Worm (Caenorhabditis elegans): ENCODE results near the gene srj-10.

srj-10 gene

DNA sequence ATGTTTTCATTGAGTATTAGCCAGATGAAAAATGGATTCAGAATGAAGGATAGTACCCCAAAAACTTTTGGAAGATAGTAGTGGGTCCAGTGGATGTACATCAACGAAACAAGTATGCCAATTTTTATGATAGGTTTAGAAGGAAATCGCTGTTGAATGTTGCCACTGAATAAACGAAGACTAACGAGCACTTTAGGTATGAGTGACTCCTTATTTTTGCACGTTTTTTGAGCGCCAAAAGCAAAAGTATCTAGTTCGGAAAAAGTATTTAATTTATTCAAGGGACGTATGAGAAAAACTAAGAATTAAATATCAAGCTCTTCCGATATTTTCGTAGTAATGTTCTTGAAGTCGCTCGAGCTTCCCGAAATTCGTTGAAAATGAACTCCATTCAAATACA, at the start of gene srj-10:
Gene srj-10 (minus strand): TSS at position 101 of the 400 bp plus-strand sequence.
- TF ChIP-seq W03F9.2 (tag; optimal IDR thresholded peaks at IDR 0.05) (no peak), him-1 (tag; optimal IDR thresholded peaks at IDR 0.05) (no peak), dao-5 (tag; optimal IDR thresholded peaks at IDR 0.05) (no peak)

DNA sequence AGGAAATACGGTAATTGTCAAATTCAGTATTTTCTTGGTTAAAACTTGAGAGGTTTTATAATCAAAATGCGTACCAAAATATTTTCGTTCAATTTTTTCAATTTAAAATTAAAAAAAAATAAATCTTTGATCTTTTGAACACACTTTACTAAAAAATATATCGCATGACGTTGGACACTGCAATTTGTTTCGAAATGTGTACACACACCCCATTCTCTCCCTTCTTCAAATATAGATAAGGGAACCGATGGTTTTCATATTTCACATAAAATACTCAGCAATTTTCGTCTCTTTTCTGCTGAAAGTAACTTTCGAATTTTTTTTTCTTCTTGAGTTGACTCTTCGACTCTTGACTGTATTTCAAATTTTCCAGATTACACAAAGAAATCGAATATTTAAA, 47.7 kb upstream of the srj-10 start:
- TF ChIP-seq him-1 (tag; optimal IDR thresholded peaks at IDR 0.05), result no peak
- TF ChIP-seq dao-5 (tag; optimal IDR thresholded peaks at IDR 0.05), result no peak

DNA sequence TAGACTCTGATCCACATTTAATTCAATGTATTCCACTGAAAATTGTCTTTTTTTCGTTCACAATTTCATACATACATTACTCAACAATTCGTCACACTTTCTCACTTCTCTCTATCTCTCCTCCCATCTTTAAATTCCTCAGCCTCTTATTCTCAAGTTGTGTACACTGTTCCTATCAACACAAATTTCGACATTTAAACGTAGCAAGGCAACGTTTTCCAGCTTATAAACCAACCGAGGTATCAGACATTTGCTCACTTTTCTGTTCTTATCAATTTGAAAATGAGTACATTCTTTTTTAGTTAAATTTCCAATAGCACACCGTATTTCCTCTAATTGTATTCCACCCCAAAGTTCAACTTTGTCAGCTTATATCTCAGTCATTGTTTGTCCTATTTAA, 47.2 kb upstream of the srj-10 start, which contains the start of gene skr-3:
Gene skr-3 (plus strand): TSS at position 163 of the 400 bp plus-strand sequence.
- TF ChIP-seq W03F9.2 (tag; optimal IDR thresholded peaks at IDR 0.05), result no peak
- no peak for TF ChIP-seq dao-5 (tag; optimal IDR thresholded peaks at IDR 0.05)
- TF ChIP-seq him-1 (tag; optimal IDR thresholded peaks at IDR 0.05), result no peak

ce11 chrV:16120499-16120898, 46.7 kb upstream of the srj-10 start:
- no peak for TF ChIP-seq dao-5 (tag; optimal IDR thresholded peaks at IDR 0.05)
- TF ChIP-seq W03F9.2 (tag; optimal IDR thresholded peaks at IDR 0.05), result no peak
- no peak for TF ChIP-seq him-1 (tag; optimal IDR thresholded peaks at IDR 0.05)

DNA sequence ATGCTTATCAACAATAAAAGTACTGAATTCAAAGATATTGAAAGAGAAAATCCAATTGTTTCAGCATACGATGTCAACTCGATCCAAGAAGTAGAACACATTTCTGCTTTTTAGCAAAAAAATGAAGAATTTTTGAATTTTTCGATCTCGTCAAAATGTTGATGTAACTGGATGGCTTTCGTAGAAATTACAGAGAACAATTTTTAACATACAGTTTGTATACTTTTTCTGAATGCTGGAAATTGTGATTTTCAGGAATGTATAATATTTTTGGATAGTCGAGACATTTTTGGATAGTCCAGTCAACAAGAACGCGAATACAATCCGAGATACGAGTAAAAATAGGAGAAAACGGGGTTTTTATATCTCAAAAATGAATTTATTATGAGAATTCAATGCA, 44.8 kb upstream of the srj-10 start, which contains the start of gene str-103:
Gene str-103 (minus strand): TSS at position 101 of the 400 bp plus-strand sequence.
- no peak for TF ChIP-seq W03F9.2 (tag; optimal IDR thresholded peaks at IDR 0.05)
- TF ChIP-seq him-1 (tag; optimal IDR thresholded peaks at IDR 0.05), result no peak
- no peak for TF ChIP-seq dao-5 (tag; optimal IDR thresholded peaks at IDR 0.05)

DNA sequence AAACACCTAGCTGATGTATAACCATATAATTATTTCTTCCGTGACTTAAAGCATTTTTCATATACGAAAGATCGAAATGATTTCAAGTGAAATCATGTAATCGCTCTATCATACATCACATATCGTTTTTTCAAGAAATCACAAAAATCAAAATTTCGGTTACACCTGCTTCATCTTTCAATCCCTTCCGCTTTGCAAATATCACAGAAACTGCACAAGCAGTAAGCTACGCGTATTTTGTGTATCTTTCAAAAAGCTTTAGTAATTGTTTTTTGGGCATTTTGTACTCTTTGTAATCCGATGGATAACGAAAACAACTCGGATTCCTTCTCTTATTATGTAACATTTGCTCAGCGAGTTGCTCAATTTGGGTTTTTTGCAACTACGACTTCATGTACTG, 41.6 kb upstream of the srj-10 start, which contains the start of gene str-25:
Gene str-25 (plus strand): TSS at position 301 of the 400 bp plus-strand sequence.
- TF ChIP-seq him-1 (tag; optimal IDR thresholded peaks at IDR 0.05) (no peak), W03F9.2 (tag; optimal IDR thresholded peaks at IDR 0.05) (no peak), dao-5 (tag; optimal IDR thresholded peaks at IDR 0.05) (no peak)

- no peak for TF ChIP-seq W03F9.2 (tag; optimal IDR thresholded peaks at IDR 0.05)
- TF ChIP-seq him-1 (tag; optimal IDR thresholded peaks at IDR 0.05), result no peak
- TF ChIP-seq dao-5 (tag; optimal IDR thresholded peaks at IDR 0.05), result no peak
Measured at ce11 chrV:16114237-16114636, 40.5 kb upstream of the srj-10 start, which contains the start of gene srxa-16. Gene srxa-16 (minus strand): TSS chrV:16114337.

- TF ChIP-seq dao-5 (tag; optimal IDR thresholded peaks at IDR 0.05) (no peak), him-1 (tag; optimal IDR thresholded peaks at IDR 0.05) (no peak), W03F9.2 (tag; optimal IDR thresholded peaks at IDR 0.05) (no peak)
Measured at ce11 chrV:16103594-16103993, 29.8 kb upstream of the srj-10 start, which contains the start of gene argk-1. Gene argk-1 (plus strand): TSS chrV:16103894.

DNA sequence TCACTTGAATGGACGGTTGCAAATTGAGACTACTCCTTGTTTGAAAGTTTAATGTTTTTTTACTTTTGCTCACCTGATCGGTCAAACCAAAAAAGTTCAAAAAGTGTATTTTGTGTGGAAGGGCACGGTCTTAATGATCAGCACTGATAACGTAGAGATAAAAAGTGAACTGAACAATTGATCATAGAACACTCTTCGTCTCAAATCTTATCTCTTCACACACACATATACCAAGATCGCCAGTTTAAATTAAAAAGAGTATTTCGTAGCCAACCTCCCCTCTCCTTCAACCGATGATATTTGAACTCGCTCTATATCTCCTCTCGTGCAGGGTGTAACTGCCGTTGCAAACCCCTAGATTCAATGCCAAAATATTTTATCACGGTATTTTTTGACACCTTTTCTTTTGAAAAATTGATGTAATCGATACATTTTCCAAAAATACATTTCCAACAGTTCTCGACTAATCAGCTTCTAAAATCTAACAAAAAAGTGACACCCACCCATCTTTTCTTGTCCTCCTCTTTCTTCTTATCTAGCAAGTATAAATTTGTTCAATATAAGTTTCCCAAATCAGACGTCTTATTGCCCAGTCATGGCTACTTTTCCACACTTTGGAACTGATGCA, 26.5 kb upstream of the srj-10 start, which contains the start of gene cth-1:
Gene cth-1 (plus strand): TSS at position 578 of the 628 bp plus-strand sequence.
- TF ChIP-seq him-1 (tag; optimal IDR thresholded peaks at IDR 0.05), result no peak
- TF ChIP-seq dao-5 (tag; optimal IDR thresholded peaks at IDR 0.05), result no peak
- no peak for TF ChIP-seq W03F9.2 (tag; optimal IDR thresholded peaks at IDR 0.05)

- TF ChIP-seq W03F9.2 (tag; optimal IDR thresholded peaks at IDR 0.05) (no peak), him-1 (tag; optimal IDR thresholded peaks at IDR 0.05) (no peak), dao-5 (tag; optimal IDR thresholded peaks at IDR 0.05) (no peak)
Measured at ce11 chrV:16099441-16099840, 25.7 kb upstream of the srj-10 start, which contains the start of gene str-7. Gene str-7 (minus strand): TSS chrV:16099541.

ce11 chrV:16094862-16095261, 21.1 kb upstream of the srj-10 start:
- no peak for TF ChIP-seq W03F9.2 (tag; optimal IDR thresholded peaks at IDR 0.05)
- TF ChIP-seq him-1 (tag; optimal IDR thresholded peaks at IDR 0.05), result no peak
- no peak for TF ChIP-seq dao-5 (tag; optimal IDR thresholded peaks at IDR 0.05)

ce11 chrV:16094284-16094683, 20.5 kb upstream of the srj-10 start, which contains the start of gene F22B8.7:
Gene F22B8.7 (plus strand): TSS chrV:16094584.
- no peak for TF ChIP-seq dao-5 (tag; optimal IDR thresholded peaks at IDR 0.05)
- TF ChIP-seq W03F9.2 (tag; optimal IDR thresholded peaks at IDR 0.05), result no peak
- TF ChIP-seq him-1 (tag; optimal IDR thresholded peaks at IDR 0.05), result no peak

ce11 chrV:16090685-16091084, 16.9 kb upstream of the srj-10 start, which contains the start of gene F22B8.3:
Gene F22B8.3 (plus strand): TSS chrV:16090985.
- no peak for TF ChIP-seq dao-5 (tag; optimal IDR thresholded peaks at IDR 0.05)

DNA sequence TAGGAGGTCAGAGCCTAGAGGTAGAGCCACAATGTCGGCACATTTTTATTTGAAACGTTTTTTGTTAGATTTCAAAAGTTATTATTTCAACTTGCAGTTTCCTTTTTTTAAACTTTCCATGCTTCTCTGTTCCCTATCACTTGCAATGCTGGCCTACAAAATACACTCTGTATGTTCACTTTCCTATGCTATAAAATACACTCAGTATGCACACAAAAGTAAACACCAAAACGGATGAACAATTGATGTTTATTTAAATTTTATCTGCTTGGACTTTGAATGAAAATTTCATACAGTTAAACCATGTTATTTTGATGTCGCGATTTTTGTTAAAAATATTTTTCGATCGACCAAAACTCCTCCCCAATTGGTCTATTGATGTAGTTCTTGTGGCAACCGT, 6.9 kb upstream of the srj-10 start:
- no peak for TF ChIP-seq dao-5 (tag; optimal IDR thresholded peaks at IDR 0.05)
- TF ChIP-seq W03F9.2 (tag; optimal IDR thresholded peaks at IDR 0.05), result no peak
- no peak for TF ChIP-seq him-1 (tag; optimal IDR thresholded peaks at IDR 0.05)

ce11 chrV:16080039-16080438, 6.3 kb upstream of the srj-10 start:
- no peak for TF ChIP-seq him-1 (tag; optimal IDR thresholded peaks at IDR 0.05)
- TF ChIP-seq dao-5 (tag; optimal IDR thresholded peaks at IDR 0.05), result no peak
- TF ChIP-seq W03F9.2 (tag; optimal IDR thresholded peaks at IDR 0.05), result no peak

All from whole organism, L4/young adult.